Worm (Caenorhabditis elegans) whole organism, L4 larva: ENCODE results near the gene T11F8.1.

Source experiments
- ZK546.5 ChIP-seq, 2 experiments: sonication (generic microtip); optimal IDR thresholded peaks; 2 replicates each; lab custom pipeline; 2017; ENCODE audit warnings: missing biosample characterization in 2 of 2, missing genetic modification characterization in 2 of 2
- ama-1 ChIP-seq: fragments of 150-350 bp; optimal IDR thresholded peaks from 2 replicates; lab custom pipeline; 2014; ENCODE audit warnings: inconsistent platforms, mixed read lengths
- egl-27 ChIP-seq: sonication (generic microtip); optimal IDR thresholded peaks from 3 replicates; lab custom pipeline; 2017; ENCODE audit warnings: missing biosample characterization, missing genetic modification reagents, missing genetic modification characterization
- hif-1 ChIP-seq, 2 experiments: sonication (generic microtip); optimal IDR thresholded peaks; 2 replicates each; lab custom pipeline; 2016 to 2017; ENCODE audit warnings: missing compliant biosample characterization in 2 of 2, missing genetic modification characterization in 2 of 2, missing genetic modification reagents in 2 of 2, missing genotype in 2 of 2, mild to moderate bottlenecking in 1 of 2
- lin-29 ChIP-seq: fragments of 200-800 bp; sonication (Bioruptor generic); IDR thresholded peaks from 2 replicates; pipeline ENCODE4 v1.3.6; 2022; ENCODE audit warnings: missing genetic modification reagents, missing genetic modification characterization, missing compliant biosample characterization
- mep-1 ChIP-seq: fragments of 150-350 bp; sonication (generic microtip); optimal IDR thresholded peaks from 3 replicates; lab custom pipeline; 2014; ENCODE audit warnings: missing biosample characterization, missing genetic modification characterization
- snpc-4 ChIP-seq: fragments of 150-350 bp; optimal IDR thresholded peaks from 2 replicates; lab custom pipeline; 2014; ENCODE audit warnings: missing biosample characterization, missing genetic modification characterization
- zag-1 ChIP-seq: fragments of 150-350 bp; optimal IDR thresholded peaks from 2 replicates; lab custom pipeline; 2014; ENCODE audit warnings: missing biosample characterization, missing genetic modification characterization

DNA sequence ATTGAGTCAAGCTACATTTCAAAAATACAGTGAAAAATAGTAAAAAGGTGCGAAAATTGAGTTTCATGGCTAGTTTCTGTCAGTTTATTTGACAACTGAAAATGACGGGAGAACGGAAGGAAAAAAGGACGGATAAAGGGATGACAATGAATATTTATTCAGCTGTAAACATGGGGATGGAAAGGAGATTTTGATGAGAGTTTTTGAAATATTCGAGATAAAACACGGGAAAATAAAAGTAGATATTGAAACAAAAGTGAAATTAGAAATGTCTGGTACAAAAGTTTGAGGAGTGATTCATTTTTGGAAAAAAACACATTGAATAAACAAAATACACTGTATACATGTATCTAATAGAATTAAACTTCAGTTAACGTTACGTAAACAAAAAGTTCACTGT, 2.8 kb downstream of the T11F8.1 start, which contains the start of gene T11F8.12:
- TF ChIP-seq zag-1 (tag; lab: Kevin White, UChicago) (no peak), snpc-4 (tag; lab: Kevin White, UChicago) (no peak), mep-1 (no peak), egl-27 (tag; lab: Kevin White, UChicago) (no peak), ama-1 (lab: Kevin White, UChicago) (no peak), lin-29 (GFP tag; lab: Robert Waterston, UW) (no peak), hif-1 (tag; optimal IDR thresholded peaks at IDR 0.05; lab: Kevin White, UChicago) (no peak), ZK546.5 (tag; optimal IDR thresholded peaks at IDR 0.05; lab: Kevin White, UChicago) (no peak)
